Fruit fly (Drosophila melanogaster): ENCODE measurements around the gene Ugt36F1.

Ugt36F1 gene

DNA sequence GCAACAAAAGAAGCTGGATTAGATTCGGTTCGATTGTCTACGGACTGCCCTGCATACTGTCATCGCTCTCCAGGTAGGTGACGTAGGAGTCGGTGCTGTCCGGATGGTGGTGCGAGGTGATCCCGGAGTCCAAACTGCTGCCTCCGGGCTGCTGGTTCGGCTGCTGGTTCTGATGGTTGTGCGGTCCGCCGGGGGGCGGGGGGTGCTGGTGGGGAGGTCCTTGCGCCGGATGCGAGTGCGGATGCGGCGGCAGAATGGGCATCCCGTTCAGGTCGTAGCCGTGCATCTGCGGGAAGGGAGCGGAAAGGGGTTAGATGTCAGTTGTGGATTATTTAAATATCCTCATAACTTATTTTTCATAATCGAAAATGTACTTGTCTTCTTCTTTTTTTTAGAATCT lies 41.8 kb downstream of the Ugt36F1 start:
- TF ChIP-seq tj (GFP tag; optimal IDR thresholded peaks at IDR 0.05) (no peak), CG7045 (GFP tag; optimal IDR thresholded peaks at IDR 0.05) (no peak), Hr96 (GFP tag; optimal IDR thresholded peaks at IDR 0.05) (no peak), toe (GFP tag; optimal IDR thresholded peaks at IDR 0.05) (no peak), pad (GFP tag; optimal IDR thresholded peaks at IDR 0.05) (no peak), CG1620 (GFP tag; optimal IDR thresholded peaks at IDR 0.05) (no peak)

- TF ChIP-seq CG7045 (GFP tag; optimal IDR thresholded peaks at IDR 0.05) (no peak), CG33017 (tag; optimal IDR thresholded peaks at IDR 0.05) (no peak), ovo (GFP tag; optimal IDR thresholded peaks at IDR 0.05) (no peak), bab1 (GFP tag; optimal IDR thresholded peaks at IDR 0.05) (no peak), CG5204 (GFP tag; optimal IDR thresholded peaks at IDR 0.05) (no peak), Mnt (GFP tag; optimal IDR thresholded peaks at IDR 0.05) (no peak), Crg-1 (GFP tag; optimal IDR thresholded peaks at IDR 0.05) (no peak), CG1620 (GFP tag; optimal IDR thresholded peaks at IDR 0.05) (no peak), pad (GFP tag; optimal IDR thresholded peaks at IDR 0.05) (no peak), tj (GFP tag; optimal IDR thresholded peaks at IDR 0.05) (no peak), cic (GFP tag; optimal IDR thresholded peaks at IDR 0.05) (no peak), cnc (optimal IDR thresholded peaks at IDR 0.05) (no peak), CG12768 (GFP tag; optimal IDR thresholded peaks at IDR 0.05) (no peak)
Observed at dm6 chr2L:18864093-18864492, 44.9 kb downstream of the Ugt36F1 start.

dm6 chr2L:18864981-18865380 lies 45.8 kb downstream of the Ugt36F1 start:
- TF ChIP-seq kay (GFP tag; ENCODE audit: borderline replicate concordance) (peak; percentile 57), CG12768 (GFP tag; optimal IDR thresholded peaks at IDR 0.05) (no peak), tj (GFP tag; optimal IDR thresholded peaks at IDR 0.05) (no peak), Clk (GFP tag; optimal IDR thresholded peaks at IDR 0.05) (no peak), pad (GFP tag; optimal IDR thresholded peaks at IDR 0.05) (no peak), CG1620 (GFP tag; optimal IDR thresholded peaks at IDR 0.05) (no peak), cic (GFP tag; optimal IDR thresholded peaks at IDR 0.05) (no peak), Hr96 (GFP tag; optimal IDR thresholded peaks at IDR 0.05) (no peak)

- TF ChIP-seq CG5204 (GFP tag; optimal IDR thresholded peaks at IDR 0.05) = no peak
- no peak for TF ChIP-seq Clk (GFP tag; optimal IDR thresholded peaks at IDR 0.05)
- TF ChIP-seq CG12768 (GFP tag; optimal IDR thresholded peaks at IDR 0.05) = no peak
- TF ChIP-seq kay (GFP tag; ENCODE audit: borderline replicate concordance) = no peak
- TF ChIP-seq ovo (GFP tag; optimal IDR thresholded peaks at IDR 0.05) = no peak
- TF ChIP-seq CG33017 (tag; optimal IDR thresholded peaks at IDR 0.05) = no peak
- TF ChIP-seq CG7101 (tag; optimal IDR thresholded peaks at IDR 0.05) = no peak
Observed at dm6 chr2L:18866582-18866981, 47.4 kb downstream of the Ugt36F1 start.

- TF ChIP-seq ovo (GFP tag; optimal IDR thresholded peaks at IDR 0.05) = no peak
- TF ChIP-seq CG14711 (tag; optimal IDR thresholded peaks at IDR 0.05) = no peak
- TF ChIP-seq Mnt (GFP tag; optimal IDR thresholded peaks at IDR 0.05) = no peak
- no peak for TF ChIP-seq CG33017 (tag; optimal IDR thresholded peaks at IDR 0.05)
Observed at dm6 chr2L:18867815-18868214, 48.7 kb downstream of the Ugt36F1 start.

- TF ChIP-seq CG14711 (tag; optimal IDR thresholded peaks at IDR 0.05) (no peak), ovo (GFP tag; optimal IDR thresholded peaks at IDR 0.05) (no peak), kay (GFP tag; ENCODE audit: borderline replicate concordance) (no peak), CG12768 (GFP tag; optimal IDR thresholded peaks at IDR 0.05) (no peak)
Observed at dm6 chr2L:18871822-18872221, 52.7 kb downstream of the Ugt36F1 start.
